Worm (Caenorhabditis elegans): Measurements from ENCODE around the gene K11E4.1.
A peak's percentile ranks its signal among the peaks of the same experiment; 100 is the strongest.

K11E4.1 gene

ce11 chrX:13730209-13730975, 16.4 kb downstream of the K11E4.1 start (continued):
- TF ChIP-seq die-1 (tag; optimal IDR thresholded peaks at IDR 0.05): peak; percentile 10
- TF ChIP-seq dox-1 (GFP tag; IDR thresholded peaks at IDR 0.05): peak; percentile 58
- no peak for TF ChIP-seq F10E7.11 (tag; optimal IDR thresholded peaks at IDR 0.05)
- TF ChIP-seq snpc-3.4 (tag; optimal IDR thresholded peaks at IDR 0.05): peak; percentile 69
- TF ChIP-seq C06A6.2 (GFP tag; conservative IDR thresholded peaks at IDR 0.05): no peak
- no peak for TF ChIP-seq hlh-12 (tag; optimal IDR thresholded peaks at IDR 0.05)
- peak; percentile 66 for TF ChIP-seq T07F8.4 (tag; optimal IDR thresholded peaks at IDR 0.05)
- peak; percentile 68 for TF ChIP-seq attf-6 (GFP tag; IDR thresholded peaks at IDR 0.05)
- TF ChIP-seq ekl-4 (GFP tag; IDR thresholded peaks at IDR 0.05): peak; percentile 58; the same call in 1 of the 2 replicates
- peak; percentile 60 for TF ChIP-seq hmg-1.2 (GFP tag; IDR thresholded peaks at IDR 0.05)
- peak; percentile 85 for TF ChIP-seq Y56A3A.18 (GFP tag; IDR thresholded peaks at IDR 0.05)
- TF ChIP-seq madf-8 (GFP tag; conservative IDR thresholded peaks at IDR 0.05): no peak
- 0 out of 2 replicates have a peak, but pooled peaks have one; percentile 23 for TF ChIP-seq lir-1 (GFP tag; conservative IDR thresholded peaks at IDR 0.05)
- TF ChIP-seq egl-44 (GFP tag; IDR thresholded peaks at IDR 0.05): 0 out of 2 replicates have a peak, but pooled peaks have one; percentile 34
- TF ChIP-seq somi-1 (GFP tag; optimal IDR thresholded peaks at IDR 0.05): no peak
- no peak for TF ChIP-seq F37B4.10 (GFP tag; IDR thresholded peaks at IDR 0.05)
- 0 out of 2 replicates have a peak, but pooled peaks have one; percentile 29 for TF ChIP-seq B0019.2 (GFP tag; conservative IDR thresholded peaks at IDR 0.05)
- TF ChIP-seq T26A5.8 (tag; optimal IDR thresholded peaks at IDR 0.05): peak; percentile 65
- TF ChIP-seq F33H1.4 (GFP tag; IDR thresholded peaks at IDR 0.05): no peak
- TF ChIP-seq aptf-3 (GFP tag; IDR thresholded peaks at IDR 0.05): peak; percentile 78; the same call in 1 of the 2 replicates
- TF ChIP-seq ceh-27 (GFP tag; optimal IDR thresholded peaks at IDR 0.05): peak; percentile 2
- peak; percentile 87 for TF ChIP-seq pbrm-1 (GFP tag; IDR thresholded peaks at IDR 0.05)
- TF ChIP-seq atf-7 (tag; optimal IDR thresholded peaks at IDR 0.05): no peak
- no peak for TF ChIP-seq hlh-26 (GFP tag; conservative IDR thresholded peaks at IDR 0.05)
- TF ChIP-seq rcor-1 (GFP tag; IDR thresholded peaks at IDR 0.05): peak; percentile 66
- TF ChIP-seq unc-130 (GFP tag; optimal IDR thresholded peaks at IDR 0.05): peak; percentile 22
- TF ChIP-seq attf-3 (GFP tag; conservative IDR thresholded peaks at IDR 0.05): no peak
- TF ChIP-seq Y53G8AR.9 (GFP tag; conservative IDR thresholded peaks at IDR 0.05): peak; percentile 72
- no peak for TF ChIP-seq nhr-179 (tag; optimal IDR thresholded peaks at IDR 0.05)
- TF ChIP-seq tlf-1 (GFP tag; optimal IDR thresholded peaks at IDR 0.05): no peak
- peak; percentile 81 for TF ChIP-seq D2030.7 (GFP tag; IDR thresholded peaks at IDR 0.05)
- TF ChIP-seq mcd-1 (GFP tag; IDR thresholded peaks at IDR 0.05): peak; percentile 44
- TF ChIP-seq madf-3 (GFP tag; IDR thresholded peaks at IDR 0.05): no peak
- TF ChIP-seq F23B12.7 (tag; optimal IDR thresholded peaks at IDR 0.05; ENCODE audit: insufficient read depth): no peak
- TF ChIP-seq tbp1 (GFP tag; optimal IDR thresholded peaks at IDR 0.05): peak; percentile 88
- TF ChIP-seq F49E8.2 (tag; optimal IDR thresholded peaks at IDR 0.05; ENCODE audit: insufficient read depth): no peak
- TF ChIP-seq nfya-2 (GFP tag; IDR thresholded peaks at IDR 0.05): no peak
- TF ChIP-seq ztf-28 (GFP tag; IDR thresholded peaks at IDR 0.05): no peak
- no peak for TF ChIP-seq ztf-6 (GFP tag; IDR thresholded peaks at IDR 0.05)
- peak; percentile 80 for TF ChIP-seq rpc-1 (optimal IDR thresholded peaks at IDR 0.05)
- peak; percentile 89 for TF ChIP-seq rpc-1 (tag; optimal IDR thresholded peaks at IDR 0.05)
- TF ChIP-seq B0035.1 (tag; optimal IDR thresholded peaks at IDR 0.05): peak; percentile 35
- TF ChIP-seq lin-26 (GFP tag; IDR thresholded peaks at IDR 0.05): peak; percentile 96
- TF ChIP-seq nhr-27 (tag; optimal IDR thresholded peaks at IDR 0.05): no peak
- peak; percentile 50 for TF ChIP-seq ztf-18 (tag; optimal IDR thresholded peaks at IDR 0.05)
- TF ChIP-seq Y67H2A.10 (GFP tag; conservative IDR thresholded peaks at IDR 0.05): no peak
- TF ChIP-seq zim-3 (tag; optimal IDR thresholded peaks at IDR 0.05): peak; percentile 43
- TF ChIP-seq egrh-3 (GFP tag; IDR thresholded peaks at IDR 0.05): no peak; the same call in 1 of the 2 replicates

Measured in whole organism, young adult.